Worm (Caenorhabditis elegans) whole organism, L4/young adult: ENCODE measurements around the gene T10G3.2.

ENCODE experiments used
- W03F9.2 ChIP-seq: fragments of 150-350 bp; optimal IDR thresholded peaks from 2 replicates; lab custom pipeline; 2014; ENCODE audit warnings: missing biosample characterization, missing genetic modification characterization
- dao-5 ChIP-seq: sonication (generic microtip); optimal IDR thresholded peaks from 2 replicates; lab custom pipeline; 2016; ENCODE audit warnings: missing genotype, missing genetic modification characterization, moderate library complexity, missing compliant biosample characterization
- him-1 ChIP-seq: sonication (generic microtip); optimal IDR thresholded peaks from 2 replicates; lab custom pipeline; 2016; ENCODE audit warnings: missing genotype, missing genetic modification reagents, missing genetic modification characterization, missing compliant biosample characterization

DNA sequence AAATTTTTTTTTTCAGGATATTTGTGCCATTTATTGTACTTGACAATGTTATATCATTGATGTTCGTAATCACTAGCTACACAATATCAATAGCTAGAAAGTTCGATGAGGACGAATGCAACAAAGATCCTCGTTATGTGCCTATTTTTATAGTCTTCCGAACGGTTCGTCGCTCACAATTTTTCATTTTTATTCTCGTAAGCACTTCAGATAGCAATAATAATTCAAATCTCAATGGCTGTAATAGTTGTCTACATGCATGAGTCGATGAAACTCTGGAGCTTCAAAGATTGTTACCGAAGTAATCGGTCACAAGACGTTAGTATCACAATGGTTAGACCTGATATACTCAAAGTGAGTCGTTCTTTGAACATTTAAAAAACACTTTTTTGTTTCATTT is 49.5 kb upstream of the T10G3.2 start:
- TF ChIP-seq W03F9.2 (tag; lab: Kevin White, UChicago) (no peak), him-1 (tag; lab: Kevin White, UChicago) (no peak), dao-5 (no peak)
